Worm (Caenorhabditis elegans) whole organism, L2 larva: Measurements from ENCODE around the gene T25B9.4.

Experiments used
- ceh-16 ChIP-seq: fragments of 150-350 bp; optimal IDR thresholded peaks from 2 replicates; lab custom pipeline; 2014; ENCODE audit warnings: missing biosample characterization, missing genetic modification characterization
- fos-1 ChIP-seq: fragments of 150-350 bp; optimal IDR thresholded peaks from 2 replicates; lab custom pipeline; 2014; ENCODE audit warnings: missing biosample characterization, missing genetic modification characterization
- lsy-2 ChIP-seq, 2 experiments: fragments of 150-350 bp in 1 of 2; sonication (generic microtip) in 1 of 2; optimal IDR thresholded peaks; 2 replicates each; lab custom pipeline; 2014 to 2017; ENCODE audit warnings: missing biosample characterization in 2 of 2, missing genetic modification characterization in 2 of 2
- nhr-12 ChIP-seq: fragments of 150-350 bp; optimal IDR thresholded peaks from 2 replicates; lab custom pipeline; 2014; ENCODE audit warnings: missing biosample characterization, missing genetic modification characterization
- unc-39 ChIP-seq: fragments of 150-350 bp; optimal IDR thresholded peaks from 2 replicates; lab custom pipeline; 2014; ENCODE audit warnings: missing biosample characterization, missing genetic modification characterization
- ztf-1 ChIP-seq: fragments of 200-800 bp; sonication (Bioruptor generic); conservative IDR thresholded peaks from 2 replicates; pipeline ENCODE4 v1.3.6; 2022; ENCODE audit warnings: missing genetic modification characterization, missing compliant biosample characterization

ce11 chrIV:10803973-10804372 lies 46.5 kb upstream of the T25B9.4 start:
- TF ChIP-seq unc-39 (no peak), lsy-2 (tag; optimal IDR thresholded peaks at IDR 0.05; lab: Kevin White, UChicago) (no peak), ztf-1 (GFP tag; lab: Robert Waterston, UW) (no peak), fos-1 (tag; lab: Kevin White, UChicago) (no peak), nhr-12 (no peak), ceh-16 (no peak)
